Worm (Caenorhabditis elegans): ENCODE data around the gene ttb-1.

ttb-1 gene

ce11 chrV:176870-177467, 20.4 kb downstream of the ttb-1 start, which contains the start of gene cul-3:
Gene cul-3, plus strand, starts transcription at chrV:177417.
- no peak for TF ChIP-seq mef-2 (tag; optimal IDR thresholded peaks at IDR 0.05)
- TF ChIP-seq sox-4 (tag; optimal IDR thresholded peaks at IDR 0.05): no peak
- TF ChIP-seq egl-13 (tag; optimal IDR thresholded peaks at IDR 0.05): peak; percentile 51
- peak; percentile 63 for TF ChIP-seq xbp-1 (tag; optimal IDR thresholded peaks at IDR 0.05)
- peak; percentile 3 for TF ChIP-seq fkh-10 (GFP tag; optimal IDR thresholded peaks at IDR 0.05)
- peak; percentile 64 for TF ChIP-seq nhr-19 (GFP tag; conservative IDR thresholded peaks at IDR 0.05)
- peak in 1 of 2 experiments; percentile 11 for TF ChIP-seq ztf-11 (tag; optimal IDR thresholded peaks at IDR 0.05)
- TF ChIP-seq ama-1 (optimal IDR thresholded peaks at IDR 0.05): no peak
- TF ChIP-seq unc-62 (GFP tag; optimal IDR thresholded peaks at IDR 0.05): no peak
- peak; percentile 65 to 77 for TF ChIP-seq efl-1 (optimal IDR thresholded peaks at IDR 0.05)
- TF ChIP-seq efl-1 (GFP tag; optimal IDR thresholded peaks at IDR 0.05 in 1 of 2): peak; percentile 77 to 98
- TF ChIP-seq hlh-4 (tag; optimal IDR thresholded peaks at IDR 0.05): no peak
- no peak for TF ChIP-seq pag-3 (tag; optimal IDR thresholded peaks at IDR 0.05; ENCODE audit: borderline replicate concordance, insufficient read depth)
- peak; percentile 58 to 77 (median 67) for TF ChIP-seq ceh-82 (tag; optimal IDR thresholded peaks at IDR 0.05)
- TF ChIP-seq F16B12.6 (tag; optimal IDR thresholded peaks at IDR 0.05): peak; percentile 53
- TF ChIP-seq jun-1 (tag; optimal IDR thresholded peaks at IDR 0.05): peak; percentile 31
- peak; percentile 55 for TF ChIP-seq nhr-20 (tag; optimal IDR thresholded peaks at IDR 0.05)
- peak; percentile 46; the same call in 1 of the 2 replicates for TF ChIP-seq grh-1 (GFP tag; IDR thresholded peaks at IDR 0.05)
- TF ChIP-seq skn-1 (tag; optimal IDR thresholded peaks at IDR 0.05): peak; percentile 64
- peak in 1 of 2 experiments; percentile 45 for TF ChIP-seq mdl-1 (tag; optimal IDR thresholded peaks at IDR 0.05)
- peak; percentile 66 for TF ChIP-seq unc-86 (tag; optimal IDR thresholded peaks at IDR 0.05)
- peak; percentile 77 for TF ChIP-seq nhr-85 (tag)
- no peak for TF ChIP-seq ceh-88 (GFP tag; IDR thresholded peaks at IDR 0.05)
- TF ChIP-seq irx-1 (tag; optimal IDR thresholded peaks at IDR 0.05): peak; percentile 72
- TF ChIP-seq isw-1 (GFP tag; IDR thresholded peaks at IDR 0.05): peak; percentile 52
- TF ChIP-seq vab-15 (tag; optimal IDR thresholded peaks at IDR 0.05): no peak
- peak; percentile 71 for TF ChIP-seq dsc-1 (tag; optimal IDR thresholded peaks at IDR 0.05)
- peak; percentile 77 for TF ChIP-seq snu-23 (GFP tag; optimal IDR thresholded peaks at IDR 0.05)
- no peak for TF ChIP-seq ceh-8 (GFP tag; optimal IDR thresholded peaks at IDR 0.05)
- TF ChIP-seq elt-3 (tag; optimal IDR thresholded peaks at IDR 0.05): peak in 1 of 6 experiments; percentile 44
- TF ChIP-seq zip-4 (GFP tag; optimal IDR thresholded peaks at IDR 0.05): no peak
- TF ChIP-seq nhr-11 (tag; optimal IDR thresholded peaks at IDR 0.05): peak; percentile 27
- TF ChIP-seq nhr-84 (tag; optimal IDR thresholded peaks at IDR 0.05): no peak
- no peak for TF ChIP-seq sup-37 (GFP tag; optimal IDR thresholded peaks at IDR 0.05)
- TF ChIP-seq hpl-2 (GFP tag; optimal IDR thresholded peaks at IDR 0.05): no peak
- no peak for TF ChIP-seq nhr-28 (tag; optimal IDR thresholded peaks at IDR 0.05)
- TF ChIP-seq lin-35 (GFP tag; optimal IDR thresholded peaks at IDR 0.05): peak; percentile 75 to 82
- peak; percentile 17 for TF ChIP-seq elt-2 (tag; optimal IDR thresholded peaks at IDR 0.05)
- TF ChIP-seq fos-1 (tag; optimal IDR thresholded peaks at IDR 0.05): no peak
- TF ChIP-seq swsn-7 (tag; optimal IDR thresholded peaks at IDR 0.05): peak; percentile 74
- TF ChIP-seq nhr-47 (tag; optimal IDR thresholded peaks at IDR 0.05): peak; percentile 87
- TF ChIP-seq ets-5 (GFP tag; IDR thresholded peaks at IDR 0.05): no peak
- TF ChIP-seq nhr-71 (tag; optimal IDR thresholded peaks at IDR 0.05): peak; percentile 85
- TF ChIP-seq blmp-1 (tag; optimal IDR thresholded peaks at IDR 0.05): peak; percentile 44
- TF ChIP-seq aly-2 (tag; optimal IDR thresholded peaks at IDR 0.05): peak; percentile 60
- TF ChIP-seq nhr-12 (tag; optimal IDR thresholded peaks at IDR 0.05): no peak
- peak; percentile 32 for TF ChIP-seq C16A3.4 (tag; optimal IDR thresholded peaks at IDR 0.05)
- TF ChIP-seq alr-1 (tag; optimal IDR thresholded peaks at IDR 0.05; ENCODE audit: borderline replicate concordance): no peak
- no peak for TF ChIP-seq hlh-17 (GFP tag; optimal IDR thresholded peaks at IDR 0.05; ENCODE audit: borderline replicate concordance)
- TF ChIP-seq lsy-2 (tag; optimal IDR thresholded peaks at IDR 0.05): peak; percentile 72 to 77
- peak; percentile 78 for TF ChIP-seq tbx-2 (tag; optimal IDR thresholded peaks at IDR 0.05)
- peak; percentile 46 for TF ChIP-seq lin-13 (GFP tag; optimal IDR thresholded peaks at IDR 0.05)
- peak; percentile 5 for TF ChIP-seq fkh-4 (tag; optimal IDR thresholded peaks at IDR 0.05; ENCODE audit: borderline replicate concordance)

Data from whole organism, L1 larva.